Worm (Caenorhabditis elegans) whole organism, early embryonic: ENCODE results near the gene ges-1.

Experiments used
- aly-1 ChIP-seq: sonication (generic microtip); optimal IDR thresholded peaks from 2 replicates; lab custom pipeline; 2016; ENCODE audit warnings: missing genetic modification characterization, missing compliant biosample characterization
- ama-1 ChIP-seq: fragments of 150-350 bp; optimal IDR thresholded peaks from 2 replicates; lab custom pipeline; 2014
- ets-7 ChIP-seq: sonication (generic microtip); optimal IDR thresholded peaks from 2 replicates; lab custom pipeline; 2016; ENCODE audit warnings: missing genotype, missing genetic modification characterization, missing compliant biosample characterization
- flt-1 ChIP-seq: fragments of 200-800 bp; sonication (Bioruptor generic); IDR thresholded peaks from 2 replicates; pipeline ENCODE4 v1.3.6; 2022; ENCODE audit warnings: missing genetic modification characterization, missing compliant biosample characterization
- hmbx-1 ChIP-seq: sonication (generic microtip); optimal IDR thresholded peaks from 2 replicates; lab custom pipeline; 2016; ENCODE audit warnings: mild to moderate bottlenecking, missing genetic modification characterization, missing compliant biosample characterization
- tra-4 ChIP-seq: sonication (generic microtip); optimal IDR thresholded peaks from 2 replicates; lab custom pipeline; 2017; ENCODE audit warnings: missing genetic modification characterization, missing compliant biosample characterization

DNA sequence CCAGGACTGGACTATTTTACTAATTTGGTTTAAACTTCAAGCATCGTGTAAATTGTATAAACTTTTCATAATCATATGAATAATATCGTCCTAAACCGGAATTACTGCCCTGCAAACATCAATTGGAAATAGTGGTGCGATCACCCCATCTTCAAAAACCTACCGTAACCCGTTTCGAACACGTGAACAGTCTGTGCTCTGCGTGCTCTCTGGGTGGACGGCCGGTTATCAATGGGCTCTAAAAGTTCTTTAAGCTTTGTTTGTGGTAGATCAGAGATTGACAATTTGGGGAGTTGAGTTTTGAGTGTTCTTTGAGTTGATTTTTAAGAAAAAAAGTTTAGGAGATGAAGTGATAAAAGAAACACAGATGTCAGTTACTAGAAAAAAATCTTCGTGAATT lies 24.7 kb upstream of the ges-1 start:
- TF ChIP-seq aly-1 (tag; lab: Kevin White, UChicago): no peak
- TF ChIP-seq tra-4 (tag; lab: Kevin White, UChicago): no peak
- TF ChIP-seq ama-1 (lab: Kevin White, UChicago): no peak
- TF ChIP-seq hmbx-1: no peak
- no peak for TF ChIP-seq ets-7 (tag; lab: Kevin White, UChicago)
- TF ChIP-seq flt-1 (GFP tag; lab: Robert Waterston, UW): no peak
